Worm (Caenorhabditis elegans): Measurements from ENCODE around the gene cpt-2.
A peak's percentile ranks its signal among the peaks of the same experiment; 100 is the strongest.

cpt-2 gene

DNA sequence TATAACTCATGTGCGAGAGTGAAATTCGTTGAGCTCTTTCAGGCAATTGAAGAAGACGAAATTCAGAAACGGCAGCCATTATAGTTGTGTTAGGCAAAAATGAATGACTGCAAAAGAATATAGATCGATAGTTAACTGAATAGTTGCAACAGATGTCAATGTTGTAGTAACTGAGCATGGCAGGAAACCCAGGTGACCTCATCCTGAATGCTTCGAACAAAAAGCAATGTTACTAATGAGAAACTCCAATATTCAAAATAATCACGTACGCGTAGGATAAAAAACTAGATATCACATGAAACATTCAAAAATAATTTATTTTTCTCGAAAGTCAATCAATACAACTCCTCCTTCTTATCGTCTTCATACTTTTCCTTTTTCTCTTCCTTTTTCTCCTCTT lies 17.0 kb upstream of the cpt-2 start, which contains the start of gene fbxb-9:
Gene fbxb-9 (minus strand): TSS at position 101 of the 400 bp plus-strand sequence.
- TF ChIP-seq unc-62 (GFP tag; optimal IDR thresholded peaks at IDR 0.05) (no peak), dpl-1 (GFP tag; optimal IDR thresholded peaks at IDR 0.05) (no peak), C34B4.2 (tag; optimal IDR thresholded peaks at IDR 0.05) (no peak), mef-2 (tag; optimal IDR thresholded peaks at IDR 0.05) (no peak), tbx-2 (tag; optimal IDR thresholded peaks at IDR 0.05) (no peak)

DNA sequence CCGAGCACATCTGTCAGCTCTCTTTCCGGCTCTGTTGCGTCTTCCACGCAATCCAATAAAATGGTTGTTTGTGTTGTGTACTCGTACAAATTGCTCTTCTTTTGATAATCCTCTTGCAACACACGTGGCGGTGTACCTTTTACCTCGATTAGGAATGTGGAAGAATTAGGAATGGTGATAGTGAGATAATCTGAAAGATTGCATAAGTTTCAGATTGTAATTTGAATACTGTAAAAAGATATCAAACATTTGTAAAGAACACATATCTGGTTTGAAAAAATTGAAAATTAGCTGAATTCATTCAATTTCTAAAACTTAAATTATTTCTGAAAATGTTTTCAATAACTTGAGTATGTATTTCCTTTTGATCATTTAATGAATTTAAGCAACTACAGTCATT lies 14.6 kb upstream of the cpt-2 start, which contains the start of gene C08F8.6:
Gene C08F8.6 (minus strand): TSS at position 101 of the 400 bp plus-strand sequence.
- TF ChIP-seq nhr-11 (tag; optimal IDR thresholded peaks at IDR 0.05) (no peak), lsy-2 (tag; optimal IDR thresholded peaks at IDR 0.05) (no peak), unc-86 (tag; optimal IDR thresholded peaks at IDR 0.05) (no peak), fkh-4 (tag; optimal IDR thresholded peaks at IDR 0.05; ENCODE audit: borderline replicate concordance) (no peak), unc-30 (tag; optimal IDR thresholded peaks at IDR 0.05) (no peak), nhr-47 (tag; optimal IDR thresholded peaks at IDR 0.05) (no peak)

DNA sequence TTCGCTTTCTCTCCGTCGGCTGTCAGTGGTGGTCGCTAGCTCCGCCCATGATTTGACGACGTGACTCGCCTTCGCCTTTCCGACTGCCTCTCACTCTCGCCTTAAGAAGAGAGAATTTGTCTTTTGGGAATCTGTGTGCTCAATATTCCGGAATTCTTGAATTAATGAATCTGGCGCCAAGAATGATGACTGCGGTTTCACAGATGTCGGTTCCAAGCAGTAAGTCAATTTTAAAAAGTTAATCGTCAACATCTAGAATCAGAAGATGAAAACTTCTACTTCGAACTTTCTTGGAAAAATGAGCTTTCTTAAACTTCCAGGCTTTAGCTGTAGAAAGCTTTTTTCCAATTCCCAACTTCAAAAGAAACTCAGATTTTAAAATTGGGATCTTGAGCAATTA lies 9.8 kb upstream of the cpt-2 start, which contains the start of gene nhr-67:
Gene nhr-67 (plus strand): TSS at position 97 of the 400 bp plus-strand sequence.
- TF ChIP-seq swsn-7 (tag; optimal IDR thresholded peaks at IDR 0.05) (no peak), zip-4 (GFP tag; optimal IDR thresholded peaks at IDR 0.05) (no peak), rnt-1 (tag; optimal IDR thresholded peaks at IDR 0.05) (no peak), elt-2 (tag; optimal IDR thresholded peaks at IDR 0.05) (no peak), hlh-17 (GFP tag; optimal IDR thresholded peaks at IDR 0.05; ENCODE audit: borderline replicate concordance) (no peak), snu-23 (GFP tag; optimal IDR thresholded peaks at IDR 0.05) (no peak)

DNA sequence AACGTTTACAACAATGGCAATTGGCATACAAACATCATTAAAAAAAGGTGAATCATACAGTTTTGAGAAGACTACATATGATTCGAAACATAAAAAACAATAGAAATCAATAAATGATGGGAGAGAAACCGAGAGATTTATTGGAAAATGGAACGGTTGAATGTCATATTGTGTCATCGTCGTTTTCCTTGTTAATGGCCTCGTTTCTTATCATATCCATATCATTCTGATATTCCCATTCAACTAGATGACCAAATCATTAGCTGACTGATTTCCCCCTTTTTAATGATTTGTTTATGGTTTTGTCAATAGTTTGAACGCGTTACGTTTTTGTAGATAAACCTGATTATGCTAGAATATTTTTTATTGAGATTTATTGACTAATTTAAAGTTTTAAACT lies 4.7 kb upstream of the cpt-2 start:
- TF ChIP-seq fkh-10 (GFP tag; optimal IDR thresholded peaks at IDR 0.05) (no peak), blmp-1 (tag; optimal IDR thresholded peaks at IDR 0.05) (peak; percentile 24)

DNA sequence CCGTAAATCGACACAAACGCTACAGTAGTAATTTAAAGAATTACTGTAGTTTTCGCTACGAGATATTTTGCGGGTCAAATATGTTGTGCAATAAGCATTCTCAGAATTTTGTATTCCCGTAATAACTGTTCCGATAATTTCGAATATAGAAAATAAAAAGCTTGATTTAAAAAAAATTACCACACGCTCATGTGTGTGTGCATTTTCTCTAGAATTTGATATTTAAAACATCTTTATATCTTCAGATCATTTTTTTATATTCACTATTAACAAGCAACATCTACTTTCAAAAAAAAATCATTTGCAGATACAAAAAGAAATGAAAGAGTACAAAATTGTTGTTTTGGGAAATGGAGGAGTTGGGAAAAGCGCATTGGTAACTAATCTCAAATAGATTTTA lies 2.5 kb upstream of the cpt-2 start, which contains the start of gene rap-3:
Gene rap-3 (plus strand): TSS at position 301 of the 400 bp plus-strand sequence.
- TF ChIP-seq egl-27 (tag; optimal IDR thresholded peaks at IDR 0.05) (no peak), sox-4 (tag; optimal IDR thresholded peaks at IDR 0.05) (no peak), Y116A8C.19 (tag; optimal IDR thresholded peaks at IDR 0.05; ENCODE audit: borderline replicate concordance) (no peak), hlh-4 (tag; optimal IDR thresholded peaks at IDR 0.05) (no peak), nhr-76 (tag; optimal IDR thresholded peaks at IDR 0.05) (no peak), lin-35 (GFP tag; optimal IDR thresholded peaks at IDR 0.05) (no peak)

DNA sequence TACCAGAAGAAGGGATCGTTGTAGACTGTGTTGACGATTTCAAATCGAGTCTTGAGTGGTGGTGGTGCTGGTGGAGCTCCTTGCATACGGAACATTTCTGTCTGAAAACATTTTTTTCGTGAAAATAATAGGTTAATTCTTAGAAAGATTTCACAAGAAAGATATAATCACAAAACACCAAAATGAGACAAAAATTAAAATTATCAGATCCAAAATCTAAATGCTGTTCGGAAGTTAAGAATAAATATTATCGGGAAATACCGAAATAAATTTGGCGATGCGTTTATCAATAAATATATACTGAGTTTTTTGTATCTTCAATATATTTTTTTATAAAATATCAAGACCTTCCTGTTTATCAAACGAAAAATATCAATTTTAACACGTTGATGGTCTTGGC lies 950 bp upstream of the cpt-2 start, which contains the start of gene C08F8.9:
Gene C08F8.9 (minus strand): TSS at position 101 of the 400 bp plus-strand sequence.
- TF ChIP-seq nhr-71 (tag; optimal IDR thresholded peaks at IDR 0.05) (no peak), nhr-84 (tag; optimal IDR thresholded peaks at IDR 0.05) (no peak), rnt-1 (tag; optimal IDR thresholded peaks at IDR 0.05) (no peak), fkh-4 (tag; optimal IDR thresholded peaks at IDR 0.05; ENCODE audit: borderline replicate concordance) (no peak), nhr-19 (GFP tag; conservative IDR thresholded peaks at IDR 0.05) (no peak), sup-37 (GFP tag; optimal IDR thresholded peaks at IDR 0.05) (no peak), mep-1 (tag; optimal IDR thresholded peaks at IDR 0.05) (no peak), aly-2 (tag; optimal IDR thresholded peaks at IDR 0.05) (no peak), unc-98 (GFP tag; IDR thresholded peaks at IDR 0.05) (no peak)
